Worm (Caenorhabditis elegans): ENCODE data around the gene H25P19.1.

H25P19.1 gene

ce11 chrV:731330-731729 is 43.8 kb downstream of the H25P19.1 start (continued):
- TF ChIP-seq ceh-79 (tag; optimal IDR thresholded peaks at IDR 0.05) (no peak), ceh-100 (GFP tag; IDR thresholded peaks at IDR 0.05) (no peak), him-1 (tag; optimal IDR thresholded peaks at IDR 0.05) (no peak), ama-1 (optimal IDR thresholded peaks at IDR 0.05) (peak; percentile 1), ama-1 (GFP tag; optimal IDR thresholded peaks at IDR 0.05) (no peak), mxl-1 (tag; optimal IDR thresholded peaks at IDR 0.05) (no peak), hlh-12 (tag; optimal IDR thresholded peaks at IDR 0.05) (no peak), Y53G8AR.9 (GFP tag; conservative IDR thresholded peaks at IDR 0.05) (peak; percentile 75; the same call in 1 of the 2 replicates), lag-1 (GFP tag; IDR thresholded peaks at IDR 0.05) (no peak), B0035.1 (tag; optimal IDR thresholded peaks at IDR 0.05) (peak; percentile 32), cebp-2 (GFP tag; IDR thresholded peaks at IDR 0.05) (0 out of 2 replicates have a peak, but pooled peaks have one; percentile 61), ztf-18 (tag; optimal IDR thresholded peaks at IDR 0.05) (no peak), unc-130 (GFP tag; optimal IDR thresholded peaks at IDR 0.05) (no peak), rcor-1 (GFP tag; IDR thresholded peaks at IDR 0.05) (peak; percentile 47; the same call in 1 of the 2 replicates), madf-3 (GFP tag; IDR thresholded peaks at IDR 0.05) (peak; percentile 64; the same call in 1 of the 2 replicates), madf-6 (GFP tag; IDR thresholded peaks at IDR 0.05) (0 out of 2 replicates have a peak, but pooled peaks have one; percentile 31), tbx-9 (tag; optimal IDR thresholded peaks at IDR 0.05; ENCODE audit: borderline replicate concordance) (no peak), ztf-3 (GFP tag; optimal IDR thresholded peaks at IDR 0.05) (no peak), die-1 (tag; optimal IDR thresholded peaks at IDR 0.05) (peak; percentile 57), Y79H2A.3 (GFP tag; conservative IDR thresholded peaks at IDR 0.05) (no peak), B0261.1 (tag; optimal IDR thresholded peaks at IDR 0.05) (no peak), ztf-26 (tag; optimal IDR thresholded peaks at IDR 0.05) (peak; percentile 83), Y67H2A.10 (GFP tag; conservative IDR thresholded peaks at IDR 0.05) (no peak), F10E7.11 (tag; optimal IDR thresholded peaks at IDR 0.05) (no peak), aptf-2 (GFP tag; conservative IDR thresholded peaks at IDR 0.05) (no peak), sea-2 (GFP tag; IDR thresholded peaks at IDR 0.05) (0 out of 2 replicates have a peak, but pooled peaks have one; percentile 11), F52B5.7 (tag; optimal IDR thresholded peaks at IDR 0.05) (peak; percentile 76), snpc-1.1 (tag; optimal IDR thresholded peaks at IDR 0.05; ENCODE audit: insufficient read depth) (no peak), pbrm-1 (GFP tag; IDR thresholded peaks at IDR 0.05) (peak; percentile 77), attf-6 (GFP tag; IDR thresholded peaks at IDR 0.05) (no peak), lin-26 (GFP tag; IDR thresholded peaks at IDR 0.05) (peak; percentile 73), ekl-4 (GFP tag; IDR thresholded peaks at IDR 0.05) (peak; percentile 78), F57A8.1 (GFP tag; optimal IDR thresholded peaks at IDR 0.05) (no peak), mel-28 (tag; optimal IDR thresholded peaks at IDR 0.05; ENCODE audit: borderline replicate concordance) (no peak), ets-4 (GFP tag; optimal IDR thresholded peaks at IDR 0.05) (peak; percentile 84), lin-40 (tag; optimal IDR thresholded peaks at IDR 0.05) (peak; percentile 75), F39B2.1 (GFP tag; IDR thresholded peaks at IDR 0.05) (no peak), somi-1 (GFP tag; optimal IDR thresholded peaks at IDR 0.05) (peak; percentile 89), unc-62 (GFP tag; optimal IDR thresholded peaks at IDR 0.05) (peak; percentile 83), sdz-38 (tag; optimal IDR thresholded peaks at IDR 0.05) (no peak), hmg-1.2 (GFP tag; IDR thresholded peaks at IDR 0.05) (peak; percentile 85), ceh-58 (GFP tag; IDR thresholded peaks at IDR 0.05) (no peak), ceh-27 (GFP tag; optimal IDR thresholded peaks at IDR 0.05) (peak; percentile 41), F33H1.4 (GFP tag; IDR thresholded peaks at IDR 0.05) (no peak), nhr-179 (tag; optimal IDR thresholded peaks at IDR 0.05) (no peak), repo-1 (tag; optimal IDR thresholded peaks at IDR 0.05) (peak; percentile 78), lin-54 (GFP tag; optimal IDR thresholded peaks at IDR 0.05) (peak; percentile 61), nfyb-1 (GFP tag; IDR thresholded peaks at IDR 0.05) (peak; percentile 89), dpl-1 (GFP tag; optimal IDR thresholded peaks at IDR 0.05) (no peak), F55B11.4 (tag; optimal IDR thresholded peaks at IDR 0.05; ENCODE audit: borderline replicate concordance, insufficient read depth) (no peak)
